Fruit fly (Drosophila melanogaster): Measurements from ENCODE around the gene COX7B.
A peak's percentile ranks its signal among the peaks of the same experiment; 100 is the strongest.

The COX7B gene

dm6 chr3L:17407480-17408093, 17.7 kb upstream of the COX7B start:
- TF ChIP-seq gl (tag; optimal IDR thresholded peaks at IDR 0.05) (no peak), CG32121 (GFP tag; IDR thresholded peaks at IDR 0.05) (no peak), CG34367 (tag; optimal IDR thresholded peaks at IDR 0.05) (no peak), fd96Ca (GFP tag; IDR thresholded peaks at IDR 0.05) (no peak), EcR (GFP tag; optimal IDR thresholded peaks at IDR 0.05) (no peak), CG10348 (GFP tag; IDR thresholded peaks at IDR 0.05) (no peak), CG17806 (tag; optimal IDR thresholded peaks at IDR 0.05) (no peak), CG8301 (tag; optimal IDR thresholded peaks at IDR 0.05) (no peak), CG8159 (tag; optimal IDR thresholded peaks at IDR 0.05) (no peak), Snoo (tag; optimal IDR thresholded peaks at IDR 0.05) (no peak), rn (GFP tag; IDR thresholded peaks at IDR 0.05) (no peak), Ets98B (GFP tag; IDR thresholded peaks at IDR 0.05) (no peak), D1 (tag; optimal IDR thresholded peaks at IDR 0.05) (no peak), CG14655 (GFP tag; optimal IDR thresholded peaks at IDR 0.05) (no peak), CG12605 (GFP tag; IDR thresholded peaks at IDR 0.05) (no peak), Pif1B (GFP tag; optimal IDR thresholded peaks at IDR 0.05) (no peak), CG15710 (tag; optimal IDR thresholded peaks at IDR 0.05) (no peak), CG4496 (GFP tag; IDR thresholded peaks at IDR 0.05) (no peak)

- no peak for TF ChIP-seq CG4496 (GFP tag; IDR thresholded peaks at IDR 0.05)
- TF ChIP-seq CG8301 (tag; optimal IDR thresholded peaks at IDR 0.05) = no peak
- TF ChIP-seq CG13204 (GFP tag; optimal IDR thresholded peaks at IDR 0.05) = no peak
- TF ChIP-seq Pif1B (GFP tag; optimal IDR thresholded peaks at IDR 0.05) = no peak
- TF ChIP-seq Ets98B (GFP tag; IDR thresholded peaks at IDR 0.05) = no peak
- no peak for TF ChIP-seq CG17806 (tag; optimal IDR thresholded peaks at IDR 0.05)
- no peak for TF ChIP-seq D1 (tag; optimal IDR thresholded peaks at IDR 0.05)
- TF ChIP-seq CG34367 (tag; optimal IDR thresholded peaks at IDR 0.05) = no peak
- no peak for TF ChIP-seq CG15710 (tag; optimal IDR thresholded peaks at IDR 0.05)
- no peak for TF ChIP-seq Snoo (tag; optimal IDR thresholded peaks at IDR 0.05)
- TF ChIP-seq CG12605 (GFP tag; IDR thresholded peaks at IDR 0.05) = no peak
- TF ChIP-seq CG8159 (tag; optimal IDR thresholded peaks at IDR 0.05) = no peak
- TF ChIP-seq CG10348 (GFP tag; IDR thresholded peaks at IDR 0.05) = no peak
These were observed 14.0 kb upstream of the COX7B start for dm6 chr3L:17411273-17411672.

dm6 chr3L:17412146-17412545, 13.1 kb upstream of the COX7B start:
- TF ChIP-seq Ets98B (GFP tag; IDR thresholded peaks at IDR 0.05) (no peak), Pif1A (GFP tag; optimal IDR thresholded peaks at IDR 0.05) (no peak), Pif1B (GFP tag; optimal IDR thresholded peaks at IDR 0.05) (no peak), CG9948 (tag; optimal IDR thresholded peaks at IDR 0.05) (no peak), EcR (GFP tag; optimal IDR thresholded peaks at IDR 0.05) (no peak), CG10348 (GFP tag; IDR thresholded peaks at IDR 0.05) (no peak), CG8159 (tag; optimal IDR thresholded peaks at IDR 0.05) (no peak), CG17806 (tag; optimal IDR thresholded peaks at IDR 0.05) (no peak), CG32121 (GFP tag; IDR thresholded peaks at IDR 0.05) (no peak), rn (GFP tag; IDR thresholded peaks at IDR 0.05) (no peak), CG14655 (GFP tag; optimal IDR thresholded peaks at IDR 0.05) (no peak), fd96Ca (GFP tag; IDR thresholded peaks at IDR 0.05) (no peak)

DNA sequence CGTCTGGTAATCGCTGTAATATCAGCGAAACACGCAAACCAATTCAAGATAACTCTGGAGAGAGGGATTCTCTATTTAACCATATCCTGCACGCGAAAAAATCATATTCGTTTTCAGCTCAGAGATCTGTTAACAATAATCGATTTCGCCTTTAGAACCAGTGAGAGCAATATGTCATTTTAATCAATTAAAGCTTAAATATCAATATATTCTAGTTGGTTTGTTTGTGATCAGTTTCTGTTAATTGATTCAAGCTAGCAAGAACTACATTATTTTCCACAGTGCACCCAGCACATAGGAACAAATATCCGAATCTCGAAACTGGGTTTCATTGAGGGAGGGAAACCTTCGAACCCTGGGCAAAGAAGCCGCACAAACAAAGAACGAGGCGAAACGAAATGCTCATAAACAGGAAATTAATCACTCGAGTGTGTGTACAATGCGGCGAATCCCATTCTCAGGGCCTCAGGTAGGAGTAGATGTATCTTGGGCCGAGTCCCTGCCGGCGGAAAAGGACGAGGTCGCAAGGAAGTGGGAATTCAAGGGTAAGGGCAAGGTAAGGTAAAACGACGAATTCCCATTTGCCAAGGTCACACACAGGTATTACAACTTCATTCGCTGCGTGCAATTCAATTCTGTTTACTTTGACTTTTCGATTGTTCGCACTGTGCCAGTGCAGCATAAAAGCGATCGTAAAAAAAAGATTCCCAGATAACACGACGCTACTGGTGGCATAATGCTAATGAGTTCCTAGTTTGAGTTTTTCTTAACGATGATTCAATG, 9.1 kb upstream of the COX7B start:
- TF ChIP-seq CG17806 (tag; optimal IDR thresholded peaks at IDR 0.05) (peak; percentile 82), EcR (GFP tag; optimal IDR thresholded peaks at IDR 0.05) (peak; percentile 46), Pif1B (GFP tag; optimal IDR thresholded peaks at IDR 0.05) (peak; percentile 78), rn (GFP tag; IDR thresholded peaks at IDR 0.05) (no peak), CG34367 (tag; optimal IDR thresholded peaks at IDR 0.05) (peak; percentile 84), CG14655 (GFP tag; optimal IDR thresholded peaks at IDR 0.05) (peak; percentile 57), Snoo (tag; optimal IDR thresholded peaks at IDR 0.05) (peak; percentile 29), CG4496 (GFP tag; IDR thresholded peaks at IDR 0.05) (peak; percentile 10; the same call in 1 of the 3 replicates), CG8159 (tag; optimal IDR thresholded peaks at IDR 0.05) (peak; percentile 93), Ets98B (GFP tag; IDR thresholded peaks at IDR 0.05) (no peak), D1 (tag; optimal IDR thresholded peaks at IDR 0.05) (peak; percentile 76), CG10348 (GFP tag; IDR thresholded peaks at IDR 0.05) (no peak), gl (tag; optimal IDR thresholded peaks at IDR 0.05) (peak; percentile 76), Pif1A (GFP tag; optimal IDR thresholded peaks at IDR 0.05) (peak; percentile 79), fd96Ca (GFP tag; IDR thresholded peaks at IDR 0.05) (no peak), CG12605 (GFP tag; IDR thresholded peaks at IDR 0.05) (no peak), CG9948 (tag; optimal IDR thresholded peaks at IDR 0.05) (peak; percentile 83), CG8301 (tag; optimal IDR thresholded peaks at IDR 0.05) (peak; percentile 50), CG15710 (tag; optimal IDR thresholded peaks at IDR 0.05) (peak; percentile 89), CG13204 (GFP tag; optimal IDR thresholded peaks at IDR 0.05) (peak; percentile 43), CG32121 (GFP tag; IDR thresholded peaks at IDR 0.05) (no peak)

DNA sequence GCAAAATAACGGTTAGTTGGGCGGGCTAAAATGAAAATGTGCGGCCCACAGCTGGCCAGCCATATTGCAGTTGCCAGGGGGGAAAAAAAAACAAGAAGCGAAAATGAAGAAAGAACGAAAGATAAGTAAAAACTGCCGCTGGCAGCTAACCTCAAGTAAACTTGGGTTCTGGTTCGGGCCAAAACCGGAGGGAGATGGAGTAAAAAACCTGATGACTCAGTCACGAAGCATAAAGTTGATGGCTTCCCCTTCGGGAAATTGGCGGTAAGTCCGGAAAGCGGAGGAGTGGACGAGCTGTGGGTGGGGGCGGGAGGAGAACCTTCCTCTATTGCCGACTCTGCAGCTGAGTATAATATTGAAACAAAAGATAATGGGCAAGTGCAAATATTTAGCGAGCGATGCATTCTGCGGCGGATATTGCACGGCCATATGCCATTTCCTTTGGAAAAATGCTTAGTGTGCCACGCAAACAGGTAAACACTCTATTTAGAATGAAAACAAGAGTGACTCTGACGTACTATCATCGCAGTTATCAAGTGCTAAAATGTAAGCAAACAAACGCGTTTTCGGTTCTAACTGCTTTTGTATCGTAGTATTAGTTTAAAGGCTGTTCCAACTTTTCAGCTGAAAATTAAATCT, 6.1 kb upstream of the COX7B start:
- TF ChIP-seq gl (tag; optimal IDR thresholded peaks at IDR 0.05) (no peak), EcR (GFP tag; optimal IDR thresholded peaks at IDR 0.05) (peak; percentile 71), Ets98B (GFP tag; IDR thresholded peaks at IDR 0.05) (0 out of 2 replicates have a peak, but pooled peaks have one; percentile 7), CG4496 (GFP tag; IDR thresholded peaks at IDR 0.05) (peak; percentile 46; the same call in 1 of the 3 replicates)

All from whole organism, pupa.